Fruit fly (Drosophila melanogaster) whole organism, embryonic: ENCODE measurements around the gene CG43886.

ENCODE experiments used
- B-H1 ChIP-seq: fragments of 200-800 bp; sonication (Bioruptor generic); IDR thresholded peaks from 3 replicates; pipeline ENCODE4 v1.3.6; 2022; ENCODE audit warnings: missing biosample characterization, missing genetic modification characterization
- CG10366 ChIP-seq: fragments of 200-800 bp; sonication (Bioruptor generic); IDR thresholded peaks from 2 replicates; pipeline ENCODE4 v1.3.6; 2022; ENCODE audit warnings: missing biosample characterization, missing genetic modification characterization
- CG12942 ChIP-seq: fragments of 200-800 bp; sonication (Bioruptor generic); optimal IDR thresholded peaks from 3 replicates; lab custom pipeline; 2016; ENCODE audit warnings: missing biosample characterization, missing genetic modification characterization
- CG14014 ChIP-seq: fragments of 200-800 bp; sonication (Bioruptor generic); IDR thresholded peaks from 2 replicates; pipeline ENCODE4 v1.3.6; 2022; ENCODE audit warnings: missing biosample characterization, missing genetic modification characterization
- CG14710 ChIP-seq: fragments of 200-800 bp; sonication (Bioruptor generic); optimal IDR thresholded peaks from 3 replicates; lab custom pipeline; 2019; ENCODE audit warnings: missing biosample characterization, mild to moderate bottlenecking, missing genetic modification characterization, moderate library complexity
- CG15601 ChIP-seq: fragments of 200-800 bp; sonication (Bioruptor generic); optimal IDR thresholded peaks from 3 replicates; lab custom pipeline; 2019; ENCODE audit warnings: missing biosample characterization, mild to moderate bottlenecking, missing genetic modification characterization, moderate library complexity
- CG16813 ChIP-seq: fragments of 200-800 bp; sonication (Bioruptor generic); IDR thresholded peaks from 3 replicates; pipeline ENCODE4 v1.3.6; 2022; ENCODE audit warnings: missing biosample characterization, missing genetic modification characterization; ENCODE audit not compliant: partially characterized antibody
- CG17328 ChIP-seq: fragments of 200-800 bp; sonication (Bioruptor generic); IDR thresholded peaks from 2 replicates; pipeline ENCODE4 v1.3.6; 2022; ENCODE audit warnings: missing biosample characterization, missing genetic modification characterization
- CG18011 ChIP-seq: fragments of 200-800 bp; sonication (Bioruptor generic); optimal IDR thresholded peaks from 2 replicates; lab custom pipeline; 2017; ENCODE audit warnings: missing biosample characterization, missing genetic modification characterization, mild to moderate bottlenecking, moderate library complexity, missing genotype
- CG18599 ChIP-seq: fragments of 200-800 bp; sonication (Bioruptor generic); optimal IDR thresholded peaks from 3 replicates; lab custom pipeline; 2017; ENCODE audit warnings: missing biosample characterization, missing genetic modification characterization, mild to moderate bottlenecking, moderate library complexity, missing genetic modification reagents
- CG2116 ChIP-seq: fragments of 200-800 bp; sonication (Bioruptor generic); optimal IDR thresholded peaks from 3 replicates; lab custom pipeline; 2018; ENCODE audit warnings: missing biosample characterization, mild to moderate bottlenecking, missing genetic modification characterization
- CG2678 ChIP-seq: fragments of 200-800 bp; sonication (Bioruptor generic); optimal IDR thresholded peaks from 3 replicates; lab custom pipeline; 2019; ENCODE audit warnings: missing biosample characterization, mild to moderate bottlenecking, missing genetic modification characterization, moderate library complexity
- CG30431 ChIP-seq: fragments of 200-800 bp; sonication (Bioruptor generic); optimal IDR thresholded peaks from 2 replicates; lab custom pipeline; 2017; ENCODE audit warnings: missing biosample characterization, missing genetic modification characterization
- CG31388 ChIP-seq: fragments of 200-800 bp; sonication (Bioruptor generic); optimal IDR thresholded peaks from 2 replicates; lab custom pipeline; 2016; ENCODE audit warnings: missing biosample characterization, missing genetic modification characterization
- CG34422 ChIP-seq: fragments of 200-800 bp; sonication (Bioruptor generic); IDR thresholded peaks from 3 replicates; pipeline ENCODE4 v1.3.6; 2022; ENCODE audit warnings: missing biosample characterization, missing genetic modification characterization
- CG3726 ChIP-seq: fragments of 200-800 bp; sonication (Bioruptor generic); IDR thresholded peaks from 3 replicates; pipeline ENCODE4, ENCODE4 v1.3.6; 2022; ENCODE audit warnings: missing biosample characterization, missing genetic modification characterization
- CG4707 ChIP-seq: fragments of 200-800 bp; sonication (Bioruptor generic); optimal IDR thresholded peaks from 2 replicates; lab custom pipeline; 2018; ENCODE audit warnings: missing biosample characterization, mild to moderate bottlenecking, missing genetic modification characterization, moderate library complexity
- CG7357 ChIP-seq: fragments of 200-800 bp; sonication (Bioruptor generic); IDR thresholded peaks from 3 replicates; pipeline ENCODE4 v1.3.6; 2022; ENCODE audit warnings: missing biosample characterization, missing genetic modification characterization
- CG8089 ChIP-seq: fragments of 200-800 bp; sonication (Bioruptor generic); optimal IDR thresholded peaks from 3 replicates; lab custom pipeline; 2016; ENCODE audit warnings: missing biosample characterization, missing genetic modification characterization
- CG8944 ChIP-seq: fragments of 200-800 bp; sonication (Bioruptor generic); optimal IDR thresholded peaks from 3 replicates; lab custom pipeline; 2016; ENCODE audit warnings: missing biosample characterization, missing genetic modification characterization
- CG9876 ChIP-seq: fragments of 200-800 bp; sonication (Bioruptor generic); optimal IDR thresholded peaks from 2 replicates; lab custom pipeline; 2016; ENCODE audit warnings: missing biosample characterization, missing genetic modification characterization
- CoRest ChIP-seq: fragments of 200-800 bp; sonication (Bioruptor generic); optimal IDR thresholded peaks from 3 replicates; lab custom pipeline; 2018; ENCODE audit warnings: missing biosample characterization, mild to moderate bottlenecking, missing genetic modification characterization, moderate library complexity
- D19A ChIP-seq: fragments of 200-800 bp; optimal IDR thresholded peaks from 3 replicates; lab custom pipeline; 2019; ENCODE audit warnings: missing biosample characterization, mild to moderate bottlenecking, missing genetic modification characterization, moderate library complexity
- D19B ChIP-seq: fragments of 200-800 bp; sonication (Bioruptor generic); optimal IDR thresholded peaks from 2 replicates; lab custom pipeline; 2017; ENCODE audit warnings: missing biosample characterization, mild to moderate bottlenecking, missing genetic modification characterization
- Dip2 ChIP-seq: fragments of 200-800 bp; sonication (Bioruptor generic); IDR thresholded peaks from 2 replicates; pipeline ENCODE4 v1.3.6; 2022; ENCODE audit warnings: missing biosample characterization, missing genetic modification characterization
- Doc2 ChIP-seq: fragments of 200-800 bp; sonication (Bioruptor generic); IDR thresholded peaks from 2 replicates; pipeline ENCODE4 v1.3.6; 2022; ENCODE audit warnings: missing biosample characterization, missing genetic modification characterization
- Ets65A ChIP-seq: fragments of 200-800 bp; sonication (Bioruptor generic); peaks from one replicate; lab custom pipeline; 2016; ENCODE audit warnings: missing biosample characterization, missing genetic modification characterization
- Hand ChIP-seq: fragments of 200-800 bp; sonication (Bioruptor generic); optimal IDR thresholded peaks from 2 replicates; lab custom pipeline; 2017; ENCODE audit warnings: mild to moderate bottlenecking, missing biosample characterization, missing genetic modification reagents, missing genetic modification characterization
- Jarid2 ChIP-seq: fragments of 200-800 bp; sonication (Bioruptor generic); optimal IDR thresholded peaks from 3 replicates; lab custom pipeline; 2017; ENCODE audit warnings: mild to moderate bottlenecking, missing biosample characterization, missing genetic modification reagents, missing genetic modification characterization
- Lhr ChIP-seq: fragments of 200-800 bp; sonication (Bioruptor generic); optimal IDR thresholded peaks from 3 replicates; lab custom pipeline; 2017; ENCODE audit warnings: mild to moderate bottlenecking, missing biosample characterization, missing genetic modification reagents, missing genetic modification characterization
- Nf-YB ChIP-seq: fragments of 200-800 bp; sonication (Bioruptor generic); optimal IDR thresholded peaks from 3 replicates; lab custom pipeline; 2019; ENCODE audit warnings: missing biosample characterization, mild to moderate bottlenecking, missing genetic modification characterization, moderate library complexity
- Rx ChIP-seq: fragments of 200-800 bp; sonication (Bioruptor generic); IDR thresholded peaks from 2 replicates; pipeline ENCODE4 v1.3.6; 2022; ENCODE audit warnings: missing biosample characterization, missing genetic modification characterization
- al ChIP-seq: fragments of 200-800 bp; sonication (Bioruptor generic); IDR thresholded peaks from 2 replicates; pipeline ENCODE4 v1.3.6; 2022; ENCODE audit warnings: missing biosample characterization, missing genetic modification characterization
- cato ChIP-seq: fragments of 200-800 bp; sonication (Bioruptor generic); optimal IDR thresholded peaks from 2 replicates; lab custom pipeline; 2016; ENCODE audit warnings: missing biosample characterization, missing genetic modification characterization, borderline replicate concordance
- ci ChIP-seq: fragments of 200-800 bp; sonication (Bioruptor generic); IDR thresholded peaks from 3 replicates; pipeline ENCODE4 v1.3.6; 2022; ENCODE audit warnings: missing biosample characterization, missing genetic modification characterization
- dan ChIP-seq: fragments of 200-800 bp; sonication (Bioruptor generic); IDR thresholded peaks from 2 replicates; pipeline ENCODE4 v1.3.6; 2022; ENCODE audit warnings: missing biosample characterization, missing genetic modification characterization
- esg ChIP-seq: fragments of 200-800 bp; sonication (Bioruptor generic); conservative IDR thresholded peaks from 2 replicates; pipeline ENCODE4 v1.3.6; 2022; ENCODE audit warnings: missing biosample characterization, missing genetic modification characterization
- ham ChIP-seq: fragments of 200-800 bp; sonication (Bioruptor generic); IDR thresholded peaks from 2 replicates; pipeline ENCODE4 v1.3.6; 2022; ENCODE audit warnings: missing biosample characterization, missing genetic modification characterization
- luna ChIP-seq: fragments of 200-800 bp; sonication (Bioruptor generic); optimal IDR thresholded peaks from 2 replicates; lab custom pipeline; 2016; ENCODE audit warnings: missing biosample characterization, missing genetic modification characterization
- phol ChIP-seq: fragments of 200-800 bp; sonication (Bioruptor generic); optimal IDR thresholded peaks from 3 replicates; lab custom pipeline; 2018; ENCODE audit warnings: missing biosample characterization, mild to moderate bottlenecking, missing genetic modification characterization, moderate library complexity
- pum ChIP-seq: fragments of 200-800 bp; sonication (Bioruptor generic); optimal IDR thresholded peaks from 2 replicates; lab custom pipeline; 2016; ENCODE audit warnings: missing biosample characterization, missing genetic modification characterization
- repo ChIP-seq: fragments of 200-800 bp; sonication (Bioruptor generic); optimal IDR thresholded peaks from 2 replicates; lab custom pipeline; 2016; ENCODE audit warnings: missing biosample characterization, missing genetic modification characterization
- run ChIP-seq: fragments of 200-800 bp; sonication (Bioruptor generic); optimal IDR thresholded peaks from 3 replicates; lab custom pipeline; 2018; ENCODE audit warnings: missing biosample characterization, mild to moderate bottlenecking, missing genetic modification characterization
- ssp ChIP-seq: fragments of 200-800 bp; sonication (Bioruptor generic); IDR thresholded peaks from 2 replicates; pipeline ENCODE4 v1.3.6; 2022; ENCODE audit warnings: missing biosample characterization, missing genetic modification characterization
- stwl ChIP-seq: fragments of 200-800 bp; sonication (Bioruptor generic); optimal IDR thresholded peaks from 3 replicates; lab custom pipeline; 2018; ENCODE audit warnings: missing biosample characterization, mild to moderate bottlenecking, missing genetic modification characterization, moderate library complexity
- vnd ChIP-seq: fragments of 200-800 bp; sonication (Bioruptor generic); IDR thresholded peaks from 3 replicates; pipeline ENCODE4 v1.3.6; 2022; ENCODE audit warnings: missing biosample characterization, missing genetic modification characterization; ENCODE audit not compliant: partially characterized antibody
- wek ChIP-seq: fragments of 200-800 bp; sonication (Bioruptor generic); optimal IDR thresholded peaks from 3 replicates; lab custom pipeline; 2018; ENCODE audit warnings: missing biosample characterization, mild to moderate bottlenecking, missing genetic modification characterization, moderate library complexity
- zen ChIP-seq: fragments of 200-800 bp; sonication (Bioruptor generic); optimal IDR thresholded peaks from 3 replicates; lab custom pipeline; 2018; ENCODE audit warnings: missing biosample characterization, mild to moderate bottlenecking, missing genetic modification characterization, moderate library complexity
- zen2 ChIP-seq: fragments of 200-800 bp; sonication (Bioruptor generic); IDR thresholded peaks from 3 replicates; pipeline ENCODE4 v1.3.6; 2022; ENCODE audit warnings: missing biosample characterization, missing genetic modification characterization; ENCODE audit not compliant: partially characterized antibody

CG43886 gene

dm6 chr3L:8186627-8187396, 27.2 kb upstream of the CG43886 start, which contains the start of the genes ERR and Atg18a (continued):
- peak; percentile 23 for TF ChIP-seq luna
- TF ChIP-seq phol (tag; lab: Kevin White, UChicago), result peak; percentile 90
- no peak for TF ChIP-seq CG4707 (GFP tag; lab: Kevin White, UChicago)
- peak; percentile 71 for TF ChIP-seq CG16813 (GFP tag; lab: Robert Waterston, UW)
- TF ChIP-seq D19B, result peak; percentile 60
- no peak for TF ChIP-seq zen2 (GFP tag; lab: Robert Waterston, UW)
- peak; percentile 74 for TF ChIP-seq zen (tag; lab: Kevin White, UChicago)
- peak; percentile 80 for TF ChIP-seq CG9876 (GFP tag; lab: Kevin White, UChicago)
- TF ChIP-seq Dip2 (GFP tag; lab: Robert Waterston, UW), result peak; percentile 61
- peak; percentile 49 for TF ChIP-seq ham (GFP tag; lab: Robert Waterston, UW)
- peak; percentile 81 for TF ChIP-seq CG12942 (GFP tag; lab: Kevin White, UChicago)
- TF ChIP-seq Hand (GFP tag; lab: Kevin White, UChicago), result peak; percentile 17
- peak; percentile 87 for TF ChIP-seq esg (GFP tag; lab: Robert Waterston, UW)
- TF ChIP-seq CG18011 (GFP tag; lab: Kevin White, UChicago), result peak; percentile 70
- peak; percentile 82 for TF ChIP-seq Lhr (GFP tag; lab: Kevin White, UChicago)
- TF ChIP-seq CG18599 (GFP tag; lab: Kevin White, UChicago), result peak; percentile 79
- peak; percentile 83 for TF ChIP-seq pum (GFP tag; lab: Kevin White, UChicago)
- peak; percentile 87 for TF ChIP-seq CG15601 (tag; lab: Kevin White, UChicago)
- TF ChIP-seq D19A (tag; lab: Kevin White, UChicago), result no peak
- peak; percentile 84 for TF ChIP-seq CG2678 (tag; lab: Kevin White, UChicago)
- no peak for TF ChIP-seq run (tag; lab: Kevin White, UChicago)
- TF ChIP-seq CG8089 (GFP tag; lab: Kevin White, UChicago), result peak; percentile 76
- peak; percentile 74 for TF ChIP-seq CG30431 (GFP tag; lab: Kevin White, UChicago)
- peak; percentile 89 for TF ChIP-seq CG34422 (GFP tag; lab: Robert Waterston, UW)
- TF ChIP-seq Rx, result peak; percentile 82
- TF ChIP-seq Jarid2 (GFP tag; lab: Kevin White, UChicago), result no peak
- peak; percentile 72 for TF ChIP-seq CG8944 (GFP tag; lab: Kevin White, UChicago)
- peak; percentile 85 for TF ChIP-seq CG14014 (GFP tag; lab: Robert Waterston, UW)
- TF ChIP-seq CG7357 (GFP tag; lab: Robert Waterston, UW), result peak; percentile 74
- peak; percentile 33 for TF ChIP-seq Nf-YB (GFP tag; lab: Kevin White, UChicago)
- peak; percentile 41 for TF ChIP-seq CG31388 (GFP tag; lab: Kevin White, UChicago)
- peak; percentile 82 for TF ChIP-seq ci (GFP tag; lab: Robert Waterston, UW)
- TF ChIP-seq CG3726, result peak; percentile 84; the same call in 2 of the 3 replicates
- peak; percentile 82 for TF ChIP-seq B-H1 (GFP tag; lab: Robert Waterston, UW)
- TF ChIP-seq repo (GFP tag; lab: Kevin White, UChicago), result peak; percentile 20
- TF ChIP-seq wek, result no peak
- peak; percentile 98 for TF ChIP-seq stwl
- peak; percentile 64 for TF ChIP-seq CG17328 (GFP tag; lab: Robert Waterston, UW)
- peak; percentile 90 for TF ChIP-seq CG14710 (tag; lab: Kevin White, UChicago)
- peak; percentile 92 for TF ChIP-seq CoRest
- TF ChIP-seq CG2116 (GFP tag; lab: Kevin White, UChicago), result peak; percentile 99
- TF ChIP-seq vnd (GFP tag; lab: Robert Waterston, UW), result peak; percentile 60; the same call in 2 of the 3 replicates
- TF ChIP-seq Ets65A (GFP tag; lab: Kevin White, UChicago), result peak; percentile 99
- TF ChIP-seq dan, result peak; percentile 78
- TF ChIP-seq cato (GFP tag; lab: Kevin White, UChicago), result peak; percentile 59
- TF ChIP-seq ssp (GFP tag; lab: Robert Waterston, UW), result peak; percentile 83
- TF ChIP-seq Doc2 (GFP tag; lab: Robert Waterston, UW), result peak; percentile 77; the same call in 1 of the 2 replicates
- TF ChIP-seq al (GFP tag; lab: Robert Waterston, UW), result peak; percentile 91
- peak; percentile 84 for TF ChIP-seq CG10366 (GFP tag; lab: Robert Waterston, UW)
